Worm (Caenorhabditis elegans) whole organism, late embryonic: Measurements from ENCODE around the gene Y42H9AR.4.

ENCODE experiments used
- che-1 ChIP-seq: sonication (generic microtip); optimal IDR thresholded peaks from 2 replicates; lab custom pipeline; 2016; ENCODE audit warnings: mild to moderate bottlenecking, missing genetic modification characterization, missing compliant biosample characterization
- lin-11 ChIP-seq: fragments of 200-800 bp; sonication (Bioruptor generic); optimal IDR thresholded peaks from 2 replicates; lab custom pipeline; 2018; ENCODE audit warnings: mild to moderate bottlenecking, missing genetic modification characterization, missing compliant biosample characterization
- ref-2 ChIP-seq: sonication (generic microtip); optimal IDR thresholded peaks from 2 replicates; lab custom pipeline; 2016; ENCODE audit warnings: missing genetic modification characterization, missing compliant biosample characterization
- rnt-1 ChIP-seq: sonication (generic microtip); optimal IDR thresholded peaks from 2 replicates; lab custom pipeline; 2016; ENCODE audit warnings: missing genetic modification characterization, missing compliant biosample characterization
- syd-9 ChIP-seq: sonication (generic microtip); optimal IDR thresholded peaks from 2 replicates; lab custom pipeline; 2016; ENCODE audit warnings: mild to moderate bottlenecking, missing genetic modification characterization, moderate library complexity, missing compliant biosample characterization
- tbx-2 ChIP-seq: sonication (generic microtip); optimal IDR thresholded peaks from 2 replicates; lab custom pipeline; 2016; ENCODE audit warnings: missing genetic modification characterization, missing compliant biosample characterization

- TF ChIP-seq syd-9 (tag; lab: Kevin White, UChicago) (no peak), che-1 (tag; lab: Kevin White, UChicago) (no peak), lin-11 (tag; lab: Kevin White, UChicago) (no peak), tbx-2 (tag; lab: Kevin White, UChicago) (no peak), ref-2 (no peak), rnt-1 (tag; lab: Kevin White, UChicago) (no peak)
These were observed 1.1 kb upstream of the Y42H9AR.4 start, which contains the start of gene Y42H9AR.1 for ce11 chrIV:8113161-8113560.
